Worm (Caenorhabditis elegans) whole organism, L1 larva: ENCODE data around the gene srh-291.

ENCODE experiments used
- lin-39 ChIP-seq: fragments of 150-350 bp; optimal IDR thresholded peaks from 2 replicates; lab custom pipeline; 2014; ENCODE audit warnings: missing biosample characterization, missing genetic modification reagents, missing genetic modification characterization
- nhr-28 ChIP-seq: fragments of 150-350 bp; optimal IDR thresholded peaks from 2 replicates; lab custom pipeline; 2014; ENCODE audit warnings: missing biosample characterization, missing genetic modification characterization
- nhr-77 ChIP-seq: fragments of 150-350 bp; optimal IDR thresholded peaks from 2 replicates; lab custom pipeline; 2014; ENCODE audit warnings: missing biosample characterization, missing genetic modification characterization

DNA sequence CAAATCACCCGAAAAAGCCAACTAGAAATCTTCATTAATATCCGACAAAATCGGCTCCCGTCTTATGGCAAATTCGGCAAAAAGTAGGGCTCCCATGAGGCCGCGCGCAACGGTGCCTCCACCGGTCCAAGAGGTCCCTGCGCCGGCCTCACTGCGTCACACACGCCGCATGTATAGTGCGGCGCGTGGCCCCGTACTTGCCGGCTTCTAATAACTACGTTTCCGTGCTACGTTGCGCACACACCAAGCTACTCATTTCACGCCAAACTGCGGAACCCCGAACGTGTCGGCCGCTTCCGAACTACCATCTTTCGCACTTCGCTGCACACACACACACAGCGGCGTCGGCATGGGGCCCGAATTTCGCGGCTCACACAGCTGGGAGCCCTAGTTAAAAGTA is 14.3 kb downstream of the srh-291 start:
- no peak for TF ChIP-seq lin-39 (tag; lab: Kevin White, UChicago)
- TF ChIP-seq nhr-28 (tag; lab: Kevin White, UChicago) = no peak
- no peak for TF ChIP-seq nhr-77 (tag; lab: Kevin White, UChicago)
